Fruit fly (Drosophila melanogaster) whole organism, larva: ENCODE results near the gene Nrx-IV.

Experiments used
- noc ChIP-seq: fragments of 200-800 bp; sonication (Bioruptor generic); optimal IDR thresholded peaks from 3 replicates; lab custom pipeline; 2019; ENCODE audit warnings: missing biosample characterization, mild to moderate bottlenecking, missing genetic modification characterization, moderate library complexity

Nrx-IV gene

dm6 chr3L:12163693-12164092 is 17.4 kb downstream of the Nrx-IV start, which contains the start of gene CG9760:
Gene CG9760, minus strand, starts transcription at chr3L:12163735.
- no peak for TF ChIP-seq noc (tag; lab: Kevin White, UChicago)

dm6 chr3L:12175382-12175781 is 29.1 kb downstream of the Nrx-IV start, which contains the start of gene Rh7:
Gene Rh7, minus strand, starts transcription at chr3L:12175482.
- no peak for TF ChIP-seq noc (tag; lab: Kevin White, UChicago)

dm6 chr3L:12177301-12177700 is 31.0 kb downstream of the Nrx-IV start, which contains the start of gene CAH2:
Gene CAH2, plus strand, starts transcription at chr3L:12177601.
- TF ChIP-seq noc (tag; lab: Kevin White, UChicago), result no peak

dm6 chr3L:12178847-12179437 is 32.6 kb downstream of the Nrx-IV start:
- peak; percentile 21 for TF ChIP-seq noc (tag; lab: Kevin White, UChicago)

dm6 chr3L:12183967-12184366 is 37.6 kb downstream of the Nrx-IV start:
- TF ChIP-seq noc (tag; lab: Kevin White, UChicago), result no peak

- TF ChIP-seq noc (tag; lab: Kevin White, UChicago), result no peak
Measured at dm6 chr3L:12184564-12185034, 38.3 kb downstream of the Nrx-IV start, which contains the start of gene Miox. Gene Miox, plus strand, starts transcription at chr3L:12184984.

- no peak for TF ChIP-seq noc (tag; lab: Kevin White, UChicago)
Measured at dm6 chr3L:12185336-12185735, 39.0 kb downstream of the Nrx-IV start.

- TF ChIP-seq noc (tag; lab: Kevin White, UChicago), result no peak
Measured at dm6 chr3L:12188518-12188917, 42.2 kb downstream of the Nrx-IV start, which contains the start of gene Est-6. Gene Est-6, plus strand, starts transcription at chr3L:12188818.

- no peak for TF ChIP-seq noc (tag; lab: Kevin White, UChicago)
Measured at dm6 chr3L:12190433-12190832, 44.1 kb downstream of the Nrx-IV start, which contains the start of gene Est-P. Gene Est-P, plus strand, starts transcription at chr3L:12190733.

- no peak for TF ChIP-seq noc (tag; lab: Kevin White, UChicago)
Measured at dm6 chr3L:12193485-12193884, 47.2 kb downstream of the Nrx-IV start, which contains the start of gene thoc6. Gene thoc6, minus strand, starts transcription at chr3L:12193688.

- no peak for TF ChIP-seq noc (tag; lab: Kevin White, UChicago)
Measured at dm6 chr3L:12197491-12197890, 51.2 kb downstream of the Nrx-IV start, which contains the start of gene CG11529. Gene CG11529, plus strand, starts transcription at chr3L:12197791.

dm6 chr3L:12202980-12203379 is 56.7 kb downstream of the Nrx-IV start:
- no peak for TF ChIP-seq noc (tag; lab: Kevin White, UChicago)

dm6 chr3L:12203736-12204135 is 57.4 kb downstream of the Nrx-IV start, which contains the start of gene Ak1:
Gene Ak1, minus strand, starts transcription at chr3L:12204082.
- no peak for TF ChIP-seq noc (tag; lab: Kevin White, UChicago)

dm6 chr3L:12205848-12206247 is 59.5 kb downstream of the Nrx-IV start, which contains the start of gene Tsen54:
Gene Tsen54, minus strand, starts transcription at chr3L:12206022.
- TF ChIP-seq noc (tag; lab: Kevin White, UChicago), result no peak
